Fruit fly (Drosophila melanogaster) whole organism, embryonic: ENCODE data around the gene CG44090.

Source experiments
- ATbp ChIP-seq: fragments of 200-800 bp; sonication (Bioruptor generic); optimal IDR thresholded peaks from 2 replicates; lab custom pipeline; 2017; ENCODE audit warnings: missing biosample characterization, mild to moderate bottlenecking, missing genetic modification characterization, missing genetic modification reagents
- Aef1 ChIP-seq: fragments of 200-800 bp; sonication (Bioruptor generic); IDR thresholded peaks from 3 replicates; pipeline ENCODE4 v1.3.6; 2022; ENCODE audit warnings: missing biosample characterization, missing genetic modification characterization
- Antp ChIP-seq: fragments of 200-800 bp; sonication (Bioruptor generic); optimal IDR thresholded peaks from 3 replicates; lab custom pipeline; 2016; ENCODE audit warnings: missing biosample characterization, missing genetic modification characterization
- CG10147 ChIP-seq: fragments of 200-800 bp; sonication (Bioruptor generic); optimal IDR thresholded peaks from 2 replicates; lab custom pipeline; 2019; ENCODE audit warnings: missing biosample characterization, mild to moderate bottlenecking, missing genetic modification characterization, moderate library complexity
- CG12219 ChIP-seq: fragments of 200-800 bp; sonication (Bioruptor generic); optimal IDR thresholded peaks from 3 replicates; lab custom pipeline; 2018; ENCODE audit warnings: missing biosample characterization, mild to moderate bottlenecking, missing genetic modification characterization
- CG14710 ChIP-seq: fragments of 200-800 bp; sonication (Bioruptor generic); optimal IDR thresholded peaks from 3 replicates; lab custom pipeline; 2019; ENCODE audit warnings: missing biosample characterization, mild to moderate bottlenecking, missing genetic modification characterization, moderate library complexity
- CG15601 ChIP-seq: fragments of 200-800 bp; sonication (Bioruptor generic); optimal IDR thresholded peaks from 3 replicates; lab custom pipeline; 2019; ENCODE audit warnings: missing biosample characterization, mild to moderate bottlenecking, missing genetic modification characterization, moderate library complexity
- CG1603 ChIP-seq: fragments of 200-800 bp; sonication (Bioruptor generic); optimal IDR thresholded peaks from 2 replicates; lab custom pipeline; 2019; ENCODE audit warnings: missing biosample characterization, mild to moderate bottlenecking, missing genetic modification characterization, moderate library complexity
- CG16779 ChIP-seq: fragments of 200-800 bp; sonication (Bioruptor generic); IDR thresholded peaks from 2 replicates; pipeline ENCODE4 v1.3.6; 2022; ENCODE audit warnings: missing biosample characterization, missing genetic modification characterization
- CG1792 ChIP-seq: fragments of 200-800 bp; sonication (Bioruptor generic); optimal IDR thresholded peaks from 2 replicates; lab custom pipeline; 2016; ENCODE audit warnings: missing biosample characterization, missing genetic modification characterization
- CG18011 ChIP-seq: fragments of 200-800 bp; sonication (Bioruptor generic); optimal IDR thresholded peaks from 2 replicates; lab custom pipeline; 2017; ENCODE audit warnings: missing biosample characterization, missing genetic modification characterization, mild to moderate bottlenecking, moderate library complexity, missing genotype
- CG2199 ChIP-seq: fragments of 200-800 bp; sonication (Bioruptor generic); IDR thresholded peaks from 3 replicates; pipeline ENCODE4 v1.3.6; 2022; ENCODE audit warnings: missing biosample characterization, missing genetic modification characterization
- CG2202 ChIP-seq: fragments of 200-800 bp; sonication (Bioruptor generic); optimal IDR thresholded peaks from 2 replicates; lab custom pipeline; 2018; ENCODE audit warnings: missing biosample characterization, mild to moderate bottlenecking, missing genetic modification characterization
- CG3065 ChIP-seq: fragments of 200-800 bp; sonication (Bioruptor generic); optimal IDR thresholded peaks from 2 replicates; lab custom pipeline; 2016; ENCODE audit warnings: missing biosample characterization, missing genetic modification characterization
- CG4424 ChIP-seq: fragments of 200-800 bp; sonication (Bioruptor generic); optimal IDR thresholded peaks from 3 replicates; lab custom pipeline; 2016; ENCODE audit warnings: missing biosample characterization, missing genetic modification characterization
- CG5245 ChIP-seq: fragments of 200-800 bp; sonication (Bioruptor generic); optimal IDR thresholded peaks from 3 replicates; lab custom pipeline; 2016; ENCODE audit warnings: missing biosample characterization, missing genetic modification characterization
- CG9215 ChIP-seq: fragments of 200-800 bp; sonication (Bioruptor generic); IDR thresholded peaks from 2 replicates; pipeline ENCODE4 v1.3.6; 2022; ENCODE audit warnings: missing biosample characterization, missing genetic modification characterization
- CG9876 ChIP-seq: fragments of 200-800 bp; sonication (Bioruptor generic); optimal IDR thresholded peaks from 2 replicates; lab custom pipeline; 2016; ENCODE audit warnings: missing biosample characterization, missing genetic modification characterization
- Chrac-16 ChIP-seq: fragments of 200-800 bp; sonication (Bioruptor generic); optimal IDR thresholded peaks from 3 replicates; lab custom pipeline; 2016; ENCODE audit warnings: missing biosample characterization, missing genetic modification characterization
- Doc2 ChIP-seq: fragments of 200-800 bp; sonication (Bioruptor generic); IDR thresholded peaks from 2 replicates; pipeline ENCODE4 v1.3.6; 2022; ENCODE audit warnings: missing biosample characterization, missing genetic modification characterization
- E2f2 ChIP-seq: fragments of 200-800 bp; sonication (Bioruptor generic); IDR thresholded peaks from 2 replicates; pipeline ENCODE4 v1.3.6; 2022; ENCODE audit warnings: missing biosample characterization, missing genetic modification characterization
- Gug ChIP-seq: fragments of 200-800 bp; sonication (Bioruptor generic); IDR thresholded peaks from 4 replicates; pipeline ENCODE4 v1.3.6; 2022; ENCODE audit warnings: missing biosample characterization, missing genetic modification characterization
- Hand ChIP-seq: fragments of 200-800 bp; sonication (Bioruptor generic); optimal IDR thresholded peaks from 2 replicates; lab custom pipeline; 2017; ENCODE audit warnings: mild to moderate bottlenecking, missing biosample characterization, missing genetic modification reagents, missing genetic modification characterization
- Lhr ChIP-seq: fragments of 200-800 bp; sonication (Bioruptor generic); optimal IDR thresholded peaks from 3 replicates; lab custom pipeline; 2017; ENCODE audit warnings: mild to moderate bottlenecking, missing biosample characterization, missing genetic modification reagents, missing genetic modification characterization
- MESR4 ChIP-seq: fragments of 200-800 bp; sonication (Bioruptor generic); optimal IDR thresholded peaks from 2 replicates; lab custom pipeline; 2018; ENCODE audit warnings: missing biosample characterization, mild to moderate bottlenecking, missing genetic modification characterization, moderate library complexity
- Mes4 ChIP-seq: fragments of 200-800 bp; sonication (Bioruptor generic); optimal IDR thresholded peaks from 2 replicates; lab custom pipeline; 2016; ENCODE audit warnings: missing biosample characterization, missing genetic modification characterization
- Nf-YB ChIP-seq: fragments of 200-800 bp; sonication (Bioruptor generic); optimal IDR thresholded peaks from 3 replicates; lab custom pipeline; 2019; ENCODE audit warnings: missing biosample characterization, mild to moderate bottlenecking, missing genetic modification characterization, moderate library complexity
- Ssrp ChIP-seq: fragments of 200-800 bp; sonication (Bioruptor generic); optimal IDR thresholded peaks from 2 replicates; lab custom pipeline; 2018; ENCODE audit warnings: missing biosample characterization, mild to moderate bottlenecking, missing genetic modification characterization, moderate library complexity
- Tbp ChIP-seq: fragments of >200 bp; optimal IDR thresholded peaks from 2 replicates; lab custom pipeline; 2018; ENCODE audit warnings: missing biosample characterization, missing genetic modification characterization
- ap ChIP-seq: fragments of 200-800 bp; sonication (Bioruptor generic); IDR thresholded peaks from 2 replicates; pipeline ENCODE4 v1.3.6; 2022; ENCODE audit warnings: missing biosample characterization, missing genetic modification characterization
- ara ChIP-seq: fragments of 200-800 bp; sonication (Bioruptor generic); IDR thresholded peaks from 2 replicates; pipeline ENCODE4 v1.3.6; 2022; ENCODE audit warnings: missing biosample characterization, missing genetic modification characterization
- bbx ChIP-seq: fragments of 200-800 bp; sonication (Bioruptor generic); IDR thresholded peaks from 2 replicates; pipeline ENCODE4 v1.3.6; 2022; ENCODE audit warnings: missing biosample characterization, missing genetic modification characterization; ENCODE audit not compliant: partially characterized antibody
- btn ChIP-seq: fragments of 200-800 bp; sonication (Bioruptor generic); optimal IDR thresholded peaks from 2 replicates; lab custom pipeline; 2016; ENCODE audit warnings: missing biosample characterization, missing genetic modification characterization
- chinmo ChIP-seq: fragments of 200-800 bp; sonication (Bioruptor generic); IDR thresholded peaks from 4 replicates; pipeline ENCODE4 v1.3.6; 2022; ENCODE audit warnings: missing biosample characterization, missing genetic modification characterization; ENCODE audit not compliant: partially characterized antibody
- crc ChIP-seq: fragments of 200-800 bp; sonication (Bioruptor generic); optimal IDR thresholded peaks from 2 replicates; lab custom pipeline; 2016; ENCODE audit warnings: missing biosample characterization, missing genetic modification characterization
- emc ChIP-seq: fragments of 200-800 bp; sonication (Bioruptor generic); optimal IDR thresholded peaks from 2 replicates; lab custom pipeline; 2016; ENCODE audit warnings: missing biosample characterization, missing genetic modification characterization
- fd3F ChIP-seq: fragments of 200-800 bp; sonication (Bioruptor generic); optimal IDR thresholded peaks from 2 replicates; lab custom pipeline; 2018; ENCODE audit warnings: missing biosample characterization, mild to moderate bottlenecking, missing genetic modification characterization, moderate library complexity
- fd96Cb ChIP-seq: fragments of 200-800 bp; sonication (Bioruptor generic); optimal IDR thresholded peaks from 2 replicates; lab custom pipeline; 2018; ENCODE audit warnings: missing biosample characterization, mild to moderate bottlenecking, missing genetic modification characterization, moderate library complexity
- gfzf ChIP-seq: fragments of 200-800 bp; sonication (Bioruptor generic); optimal IDR thresholded peaks from 2 replicates; lab custom pipeline; 2016; ENCODE audit warnings: missing biosample characterization, mild to moderate bottlenecking, missing genetic modification characterization, moderate library complexity
- h ChIP-seq: fragments of >200 bp; optimal IDR thresholded peaks from 2 replicates; lab custom pipeline; 2017
- hb ChIP-seq: fragments of 200-800 bp; sonication (Bioruptor generic); IDR thresholded peaks from 3 replicates; pipeline ENCODE4 v1.3.6; 2022; ENCODE audit warnings: missing biosample characterization, missing genetic modification characterization; ENCODE audit not compliant: partially characterized antibody
- kah ChIP-seq: fragments of 200-800 bp; sonication (Bioruptor generic); optimal IDR thresholded peaks from 2 replicates; lab custom pipeline; 2018; ENCODE audit warnings: missing biosample characterization, mild to moderate bottlenecking, missing genetic modification characterization
- lola ChIP-seq, 3 experiments: fragments of >200 bp in 2 of 3; fragments of 200-800 bp in 1 of 3; sonication (Bioruptor generic) in 1 of 3; optimal IDR thresholded peaks; 2 replicates each; lab custom pipeline; 2017 to 2019; ENCODE audit warnings: missing biosample characterization in 3 of 3, missing genetic modification characterization in 3 of 3, mild to moderate bottlenecking in 1 of 3, moderate library complexity in 1 of 3
- mld ChIP-seq: fragments of 200-800 bp; sonication (Bioruptor generic); IDR thresholded peaks from 3 replicates; pipeline ENCODE4 v1.3.6; 2022; ENCODE audit warnings: missing biosample characterization, missing genetic modification characterization; ENCODE audit not compliant: partially characterized antibody
- otp ChIP-seq: fragments of 200-800 bp; sonication (Bioruptor generic); IDR thresholded peaks from 3 replicates; pipeline ENCODE4, ENCODE4 v1.3.6; 2022; ENCODE audit warnings: missing biosample characterization, missing genetic modification characterization
- p53 ChIP-seq: fragments of 200-800 bp; sonication (Bioruptor generic); optimal IDR thresholded peaks from 2 replicates; lab custom pipeline; 2016; ENCODE audit warnings: missing biosample characterization, missing genetic modification characterization
- stwl ChIP-seq: fragments of 200-800 bp; sonication (Bioruptor generic); optimal IDR thresholded peaks from 3 replicates; lab custom pipeline; 2018; ENCODE audit warnings: missing biosample characterization, mild to moderate bottlenecking, missing genetic modification characterization, moderate library complexity
- tio ChIP-seq: fragments of 200-800 bp; sonication (Bioruptor generic); optimal IDR thresholded peaks from 2 replicates; lab custom pipeline; 2017; ENCODE audit warnings: missing biosample characterization, missing genetic modification characterization, inconsistent platforms
- unc-4 ChIP-seq: fragments of 200-800 bp; sonication (Bioruptor generic); IDR thresholded peaks from 2 replicates; pipeline ENCODE4 v1.3.6; 2022; ENCODE audit warnings: missing biosample characterization, missing genetic modification characterization; ENCODE audit not compliant: partially characterized antibody
- zfh1 ChIP-seq: fragments of 200-800 bp; sonication (Bioruptor generic); IDR thresholded peaks from 3 replicates; pipeline ENCODE4 v1.3.6; 2022; ENCODE audit warnings: missing biosample characterization, missing genetic modification characterization

CG44090 gene

dm6 chr3R:17391313-17391845 lies 42.9 kb downstream of the CG44090 start, which contains the start of the genes Brf and sds22 (continued):
- TF ChIP-seq ap (GFP tag; lab: Robert Waterston, UW) (peak; percentile 73), kah (peak; percentile 76), Lhr (GFP tag; lab: Kevin White, UChicago) (peak; percentile 84), lola (GFP tag; optimal IDR thresholded peaks at IDR 0.05; lab: Kevin White, UChicago) (peak in 1 of 3 experiments; percentile 97), CG9215 (GFP tag; lab: Robert Waterston, UW) (peak; percentile 95), Aef1 (GFP tag; lab: Robert Waterston, UW) (peak; percentile 94), Chrac-16 (GFP tag; lab: Kevin White, UChicago) (peak; percentile 98), Tbp (GFP tag; lab: Kevin White, UChicago) (no peak), CG18011 (GFP tag; lab: Kevin White, UChicago) (peak; percentile 84), MESR4 (peak; percentile 36), CG10147 (GFP tag; lab: Kevin White, UChicago) (peak; percentile 96), fd3F (GFP tag; lab: Kevin White, UChicago) (peak; percentile 95), CG2202 (tag; lab: Kevin White, UChicago) (peak; percentile 88), CG4424 (GFP tag; lab: Kevin White, UChicago) (peak; percentile 96), E2f2 (GFP tag; lab: Robert Waterston, UW) (peak; percentile 73), ATbp (GFP tag; lab: Kevin White, UChicago) (peak; percentile 69), Gug (GFP tag; lab: Robert Waterston, UW) (peak; percentile 92), zfh1 (GFP tag; lab: Robert Waterston, UW) (peak; percentile 95), ara (GFP tag; lab: Robert Waterston, UW) (peak; percentile 91), Mes4 (peak; percentile 87), unc-4 (GFP tag; lab: Robert Waterston, UW) (peak; percentile 79), btn (GFP tag; lab: Kevin White, UChicago) (peak; percentile 84), h (no peak), tio (GFP tag; lab: Kevin White, UChicago) (peak; percentile 93), Hand (GFP tag; lab: Kevin White, UChicago) (peak; percentile 80), gfzf (peak; percentile 34), Antp (GFP tag; lab: Kevin White, UChicago) (peak; percentile 93), CG3065 (GFP tag; lab: Kevin White, UChicago) (peak; percentile 93), CG1792 (GFP tag; lab: Kevin White, UChicago) (peak; percentile 93), chinmo (GFP tag; lab: Robert Waterston, UW) (no peak), Ssrp (tag; lab: Kevin White, UChicago) (peak; percentile 96), p53 (GFP tag; lab: Kevin White, UChicago) (peak; percentile 78), crc (GFP tag; lab: Kevin White, UChicago) (peak; percentile 88), bbx (GFP tag; lab: Robert Waterston, UW) (peak; percentile 39; the same call in 1 of the 2 replicates), stwl (tag; lab: Kevin White, UChicago) (peak; percentile 90), otp (GFP tag; lab: Robert Waterston, UW) (peak; percentile 79), CG16779 (0 out of 2 replicates have a peak, but pooled peaks have one; percentile 47), CG2199 (GFP tag; lab: Robert Waterston, UW) (peak; percentile 70; the same call in 1 of the 3 replicates), Doc2 (GFP tag; lab: Robert Waterston, UW) (peak; percentile 72), mld (peak; percentile 43; the same call in 1 of the 3 replicates), emc (GFP tag; lab: Kevin White, UChicago) (peak; percentile 91), fd96Cb (tag; lab: Kevin White, UChicago) (peak; percentile 95), CG12219 (GFP tag; lab: Kevin White, UChicago) (peak; percentile 86), CG9876 (GFP tag; lab: Kevin White, UChicago) (peak; percentile 87), Nf-YB (GFP tag; lab: Kevin White, UChicago) (peak; percentile 79), CG14710 (tag; lab: Kevin White, UChicago) (peak; percentile 97), CG5245 (GFP tag; lab: Kevin White, UChicago) (peak; percentile 95), CG15601 (peak; percentile 98), hb (no peak), CG1603 (tag; lab: Kevin White, UChicago) (peak; percentile 93)
